Fruit fly (Drosophila melanogaster) whole organism, embryonic: Measurements from ENCODE around the gene Fkbp59.

Experiments
- Aef1 ChIP-seq: fragments of 200-800 bp; sonication (Bioruptor generic); IDR thresholded peaks from 3 replicates; pipeline ENCODE4 v1.3.6; 2022; ENCODE audit warnings: missing biosample characterization, missing genetic modification characterization
- BtbVII ChIP-seq: fragments of 200-800 bp; sonication (Bioruptor generic); optimal IDR thresholded peaks from 3 replicates; lab custom pipeline; 2017; ENCODE audit warnings: missing biosample characterization, mild to moderate bottlenecking, missing genetic modification characterization
- CG1024 ChIP-seq: fragments of 200-800 bp; sonication (Bioruptor generic); IDR thresholded peaks from 2 replicates; pipeline ENCODE4 v1.3.6; 2022; ENCODE audit warnings: missing biosample characterization, missing genetic modification characterization
- CG11456 ChIP-seq: fragments of 200-800 bp; sonication (Bioruptor generic); IDR thresholded peaks from 3 replicates; pipeline ENCODE4 v1.3.6; 2022; ENCODE audit warnings: missing biosample characterization, missing genetic modification characterization
- CG11504 ChIP-seq: fragments of 200-800 bp; sonication (Bioruptor generic); optimal IDR thresholded peaks from 3 replicates; lab custom pipeline; 2019; ENCODE audit warnings: missing biosample characterization, mild to moderate bottlenecking, missing genetic modification characterization, moderate library complexity
- CG3726 ChIP-seq: fragments of 200-800 bp; sonication (Bioruptor generic); IDR thresholded peaks from 3 replicates; pipeline ENCODE4, ENCODE4 v1.3.6; 2022; ENCODE audit warnings: missing biosample characterization, missing genetic modification characterization
- CG4328 ChIP-seq: fragments of 200-800 bp; sonication (Bioruptor generic); optimal IDR thresholded peaks from 3 replicates; lab custom pipeline; 2017; ENCODE audit warnings: missing biosample characterization, missing genetic modification reagents, missing genetic modification characterization
- CG6689 ChIP-seq: fragments of 200-800 bp; sonication (Bioruptor generic); IDR thresholded peaks from 2 replicates; pipeline ENCODE4 v1.3.6; 2022; ENCODE audit warnings: missing biosample characterization, missing genetic modification characterization
- CG7839 ChIP-seq: fragments of 200-800 bp; sonication (Bioruptor generic); optimal IDR thresholded peaks from 3 replicates; lab custom pipeline; 2018; ENCODE audit warnings: missing biosample characterization, mild to moderate bottlenecking, missing genetic modification characterization, moderate library complexity
- CG8388 ChIP-seq: fragments of 200-800 bp; sonication (Bioruptor generic); optimal IDR thresholded peaks from 2 replicates; lab custom pipeline; 2019; ENCODE audit warnings: missing biosample characterization, mild to moderate bottlenecking, missing genetic modification characterization, moderate library complexity
- CG8924 ChIP-seq: fragments of 200-800 bp; optimal IDR thresholded peaks from 3 replicates; lab custom pipeline; 2019; ENCODE audit warnings: missing biosample characterization, mild to moderate bottlenecking, missing genetic modification characterization, moderate library complexity
- Deaf1 ChIP-seq: fragments of 200-800 bp; optimal IDR thresholded peaks from 3 replicates; lab custom pipeline; 2019; ENCODE audit warnings: missing biosample characterization, mild to moderate bottlenecking, missing genetic modification characterization, moderate library complexity
- Dfd ChIP-seq, 2 experiments: fragments of >200 bp; optimal IDR thresholded peaks; 2 replicates each; lab custom pipeline; 2017; ENCODE audit warnings: missing biosample characterization in 2 of 2, missing genetic modification characterization in 2 of 2
- HHEX ChIP-seq: fragments of 200-800 bp; sonication (Bioruptor generic); optimal IDR thresholded peaks from 3 replicates; lab custom pipeline; 2017; ENCODE audit warnings: missing biosample characterization, mild to moderate bottlenecking, missing genetic modification characterization, missing genetic modification reagents
- Lim3 ChIP-seq: fragments of 200-800 bp; sonication (Bioruptor generic); IDR thresholded peaks from 2 replicates; pipeline ENCODE4 v1.3.6; 2022; ENCODE audit warnings: missing biosample characterization, missing genetic modification characterization
- Med ChIP-seq: fragments of 200-800 bp; sonication (Bioruptor generic); peaks from one replicate; lab custom pipeline; 2016; ENCODE audit warnings: missing biosample characterization, missing genetic modification characterization, mild to moderate bottlenecking, inconsistent platforms, moderate library complexity
- Six4 ChIP-seq: fragments of 200-800 bp; sonication (Bioruptor generic); optimal IDR thresholded peaks from 2 replicates; lab custom pipeline; 2016; ENCODE audit warnings: missing biosample characterization, missing genetic modification characterization
- Trl ChIP-seq, 3 experiments: fragments of >200 bp in 2 of 3; fragments of 200-800 bp in 1 of 3; sonication (Bioruptor generic) in 1 of 3; optimal IDR thresholded peaks; 2 replicates in 1 of 3; 3 replicates in 2 of 3; lab custom pipeline; 2016 to 2017; ENCODE audit warnings: missing biosample characterization in 1 of 3, missing genetic modification characterization in 1 of 3
- Xrp1 ChIP-seq: fragments of 200-800 bp; sonication (Bioruptor generic); IDR thresholded peaks from 2 replicates; pipeline ENCODE4 v1.3.6; 2022; ENCODE audit warnings: missing biosample characterization, missing genetic modification characterization
- ac ChIP-seq: fragments of 200-800 bp; sonication (Bioruptor generic); optimal IDR thresholded peaks from 3 replicates; lab custom pipeline; 2017; ENCODE audit warnings: missing biosample characterization, mild to moderate bottlenecking, missing genetic modification characterization
- amos ChIP-seq: fragments of 200-800 bp; sonication (Bioruptor generic); IDR thresholded peaks from 2 replicates; pipeline ENCODE4 v1.3.6; 2022; ENCODE audit warnings: missing biosample characterization, missing genetic modification characterization; ENCODE audit not compliant: partially characterized antibody
- az2 ChIP-seq: fragments of 200-800 bp; sonication (Bioruptor generic); optimal IDR thresholded peaks from 3 replicates; lab custom pipeline; 2016; ENCODE audit warnings: missing biosample characterization, missing genetic modification characterization
- dati ChIP-seq: fragments of 200-800 bp; sonication (Bioruptor generic); IDR thresholded peaks from 2 replicates; pipeline ENCODE4 v1.3.6; 2022; ENCODE audit warnings: missing biosample characterization, missing genetic modification characterization
- dysf ChIP-seq: fragments of 200-800 bp; sonication (Bioruptor generic); IDR thresholded peaks from 3 replicates; pipeline ENCODE4 v1.3.6; 2022; ENCODE audit warnings: missing biosample characterization, missing genetic modification characterization
- en ChIP-seq: fragments of 200-800 bp; sonication (Bioruptor generic); optimal IDR thresholded peaks from 2 replicates; lab custom pipeline; 2016; ENCODE audit warnings: missing biosample characterization, missing genetic modification characterization
- eve ChIP-seq, 2 experiments: fragments of >200 bp; optimal IDR thresholded peaks; 2 replicates each; lab custom pipeline; 2017; ENCODE audit warnings: missing biosample characterization in 2 of 2, missing genetic modification characterization in 2 of 2
- ewg ChIP-seq: fragments of 200-800 bp; sonication (Bioruptor generic); optimal IDR thresholded peaks from 3 replicates; lab custom pipeline; 2017; ENCODE audit warnings: mild to moderate bottlenecking, missing biosample characterization, missing genetic modification reagents, missing genetic modification characterization
- gem ChIP-seq: fragments of 200-800 bp; sonication (Bioruptor generic); optimal IDR thresholded peaks from 2 replicates; lab custom pipeline; 2019; ENCODE audit warnings: missing biosample characterization, mild to moderate bottlenecking, missing genetic modification characterization, moderate library complexity
- gfzf ChIP-seq: fragments of 200-800 bp; sonication (Bioruptor generic); optimal IDR thresholded peaks from 2 replicates; lab custom pipeline; 2016; ENCODE audit warnings: missing biosample characterization, mild to moderate bottlenecking, missing genetic modification characterization, moderate library complexity
- grn ChIP-seq: fragments of 200-800 bp; sonication (Bioruptor generic); optimal IDR thresholded peaks from 3 replicates; lab custom pipeline; 2017; ENCODE audit warnings: missing biosample characterization, missing genetic modification characterization
- jing ChIP-seq: fragments of 200-800 bp; sonication (Bioruptor generic); optimal IDR thresholded peaks from 2 replicates; lab custom pipeline; 2018; ENCODE audit warnings: missing biosample characterization, mild to moderate bottlenecking, missing genetic modification characterization
- lmd ChIP-seq: fragments of 200-800 bp; sonication (Bioruptor generic); IDR thresholded peaks from 2 replicates; pipeline ENCODE4 v1.3.6; 2022; ENCODE audit warnings: missing biosample characterization, missing genetic modification characterization
- lola ChIP-seq, 3 experiments: fragments of >200 bp in 2 of 3; fragments of 200-800 bp in 1 of 3; sonication (Bioruptor generic) in 1 of 3; optimal IDR thresholded peaks; 2 replicates each; lab custom pipeline; 2017 to 2019; ENCODE audit warnings: missing biosample characterization in 3 of 3, missing genetic modification characterization in 3 of 3, mild to moderate bottlenecking in 1 of 3, moderate library complexity in 1 of 3
- mld ChIP-seq: fragments of 200-800 bp; sonication (Bioruptor generic); IDR thresholded peaks from 3 replicates; pipeline ENCODE4 v1.3.6; 2022; ENCODE audit warnings: missing biosample characterization, missing genetic modification characterization; ENCODE audit not compliant: partially characterized antibody
- onecut ChIP-seq: fragments of 200-800 bp; sonication (Bioruptor generic); IDR thresholded peaks from 2 replicates; pipeline ENCODE4 v1.3.6; 2022; ENCODE audit warnings: missing biosample characterization, missing genetic modification characterization
- org-1 ChIP-seq: fragments of 200-800 bp; sonication (Bioruptor generic); optimal IDR thresholded peaks from 2 replicates; lab custom pipeline; 2017; ENCODE audit warnings: missing biosample characterization, missing genetic modification characterization
- prd ChIP-seq, 3 experiments: fragments of >200 bp in 2 of 3; fragments of 200-800 bp in 1 of 3; sonication (Bioruptor generic) in 1 of 3; optimal IDR thresholded peaks in 2 of 3; IDR thresholded peaks in 1 of 3; 2 replicates in 2 of 3; 3 replicates in 1 of 3; pipeline versions ENCODE4 v1.3.6 to Lab custom; 2017 to 2022; ENCODE audit warnings: missing biosample characterization in 1 of 3, missing genetic modification characterization in 1 of 3
- ssp ChIP-seq: fragments of 200-800 bp; sonication (Bioruptor generic); IDR thresholded peaks from 2 replicates; pipeline ENCODE4 v1.3.6; 2022; ENCODE audit warnings: missing biosample characterization, missing genetic modification characterization
- stwl ChIP-seq: fragments of 200-800 bp; sonication (Bioruptor generic); optimal IDR thresholded peaks from 3 replicates; lab custom pipeline; 2018; ENCODE audit warnings: missing biosample characterization, mild to moderate bottlenecking, missing genetic modification characterization, moderate library complexity
- z ChIP-seq: fragments of 200-800 bp; sonication (Bioruptor generic); IDR thresholded peaks from 3 replicates; pipeline ENCODE4 v1.3.6; 2022; ENCODE audit warnings: missing biosample characterization, missing genetic modification characterization
- zen2 ChIP-seq: fragments of 200-800 bp; sonication (Bioruptor generic); IDR thresholded peaks from 3 replicates; pipeline ENCODE4 v1.3.6; 2022; ENCODE audit warnings: missing biosample characterization, missing genetic modification characterization; ENCODE audit not compliant: partially characterized antibody

Fkbp59 gene

DNA sequence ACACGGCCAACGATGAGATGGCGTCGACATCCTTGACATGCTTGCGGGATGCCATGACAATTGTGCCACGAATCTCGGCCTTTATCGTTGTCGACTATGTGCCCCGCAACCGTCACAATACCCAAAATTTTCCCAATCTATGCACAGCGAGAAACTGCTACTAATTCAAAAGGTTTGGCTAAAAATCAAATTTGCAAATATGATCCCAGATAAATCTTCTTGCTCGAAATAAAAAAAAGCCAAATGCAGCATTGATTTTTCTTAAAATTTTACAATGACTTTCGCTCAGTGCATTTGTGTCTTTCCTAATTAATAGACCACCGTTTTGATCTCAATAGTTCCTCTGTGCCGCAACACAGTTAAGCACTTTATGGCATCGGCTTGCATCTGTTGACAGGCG lies 24.8 kb upstream of the Fkbp59 start (continued):
- TF ChIP-seq dati (GFP tag; lab: Robert Waterston, UW) (no peak), eve (GFP tag; optimal IDR thresholded peaks at IDR 0.05; lab: Kevin White, UChicago) (no peak), Six4 (GFP tag; lab: Kevin White, UChicago) (no peak), onecut (no peak), ac (no peak), Dfd (GFP tag; optimal IDR thresholded peaks at IDR 0.05; lab: Kevin White, UChicago) (no peak), CG8924 (tag; lab: Kevin White, UChicago) (no peak), CG1024 (GFP tag; lab: Robert Waterston, UW) (no peak), CG4328 (no peak), amos (GFP tag; lab: Robert Waterston, UW) (no peak), stwl (no peak), mld (GFP tag; lab: Robert Waterston, UW) (no peak), HHEX (no peak), BtbVII (GFP tag; lab: Kevin White, UChicago) (no peak), CG3726 (GFP tag; lab: Robert Waterston, UW) (no peak), grn (GFP tag; lab: Kevin White, UChicago) (no peak), lola (GFP tag; optimal IDR thresholded peaks at IDR 0.05; lab: Kevin White, UChicago) (no peak), CG7839 (no peak), Med (GFP tag; lab: Kevin White, UChicago) (peak; percentile 38), jing (GFP tag; lab: Kevin White, UChicago) (no peak), Aef1 (GFP tag; lab: Robert Waterston, UW) (peak; percentile 30; the same call in 1 of the 3 replicates), prd (optimal IDR thresholded peaks at IDR 0.05; lab: Kevin White, UChicago) (no peak), prd (GFP tag; IDR thresholded peaks at IDR 0.05; lab: Robert Waterston, UW) (peak; percentile 23; the same call in 1 of the 3 replicates), CG8388 (no peak), CG11456 (GFP tag; lab: Robert Waterston, UW) (0 out of 3 replicates have a peak, but pooled peaks have one; percentile 23), lmd (GFP tag; lab: Robert Waterston, UW) (peak; percentile 26; the same call in 1 of the 2 replicates), dysf (no peak), Xrp1 (peak; percentile 28; the same call in 1 of the 2 replicates), ssp (GFP tag; lab: Robert Waterston, UW) (no peak), CG6689 (GFP tag; lab: Robert Waterston, UW) (peak; percentile 26; the same call in 1 of the 2 replicates), org-1 (GFP tag; lab: Kevin White, UChicago) (no peak), Lim3 (GFP tag; lab: Robert Waterston, UW) (no peak), gem (peak; percentile 33), CG11504 (peak; percentile 17), en (GFP tag; lab: Kevin White, UChicago) (no peak), az2 (GFP tag; lab: Kevin White, UChicago) (peak; percentile 3)

DNA sequence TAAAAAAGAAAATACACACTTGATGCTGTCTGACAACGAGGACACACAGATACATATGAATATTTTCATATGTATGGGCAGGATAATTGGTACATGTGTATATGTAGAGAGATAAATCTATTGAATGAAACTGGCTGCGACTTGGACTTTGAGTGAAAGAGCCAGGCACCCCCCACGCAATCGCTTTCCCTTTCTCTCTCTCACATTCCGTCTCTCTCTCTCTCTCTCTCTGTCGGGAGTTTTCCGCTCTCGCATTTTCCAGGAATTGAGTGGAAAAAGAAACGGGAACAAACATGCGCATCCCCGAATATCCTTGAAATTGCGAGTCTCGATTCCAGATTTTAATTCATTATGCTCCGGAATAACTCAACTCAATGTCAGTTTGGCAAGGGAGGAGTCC lies 24.3 kb upstream of the Fkbp59 start:
- TF ChIP-seq Deaf1 (tag; lab: Kevin White, UChicago) (peak; percentile 32), ewg (peak; percentile 34), z (GFP tag; lab: Robert Waterston, UW) (peak; percentile 94), gfzf (GFP tag; lab: Kevin White, UChicago) (no peak), Trl (optimal IDR thresholded peaks at IDR 0.05; lab: Kevin White, UChicago) (peak; percentile 23 to 59), Trl (GFP tag; optimal IDR thresholded peaks at IDR 0.05; lab: Kevin White, UChicago) (no peak), zen2 (GFP tag; lab: Robert Waterston, UW) (no peak)
